Worm (Caenorhabditis elegans): ENCODE data around the gene B0303.4.

The B0303.4 gene

ce11 chrIII:8658367-8658761 lies 31.3 kb upstream of the B0303.4 start (continued):
- TF ChIP-seq lsl-1 (GFP tag; optimal IDR thresholded peaks at IDR 0.05) (no peak), egl-18 (GFP tag; IDR thresholded peaks at IDR 0.05) (no peak), athp-1 (tag; optimal IDR thresholded peaks at IDR 0.05) (no peak), hlh-26 (GFP tag; conservative IDR thresholded peaks at IDR 0.05) (no peak), sea-2 (GFP tag; IDR thresholded peaks at IDR 0.05) (no peak), die-1 (tag; optimal IDR thresholded peaks at IDR 0.05) (peak; percentile 52), sdz-38 (tag; optimal IDR thresholded peaks at IDR 0.05) (no peak), nfya-2 (GFP tag; IDR thresholded peaks at IDR 0.05) (no peak), pha-4 (tag; optimal IDR thresholded peaks at IDR 0.05) (no peak), F57C9.4 (tag; optimal IDR thresholded peaks at IDR 0.05) (no peak), egrh-3 (GFP tag; IDR thresholded peaks at IDR 0.05) (0 out of 2 replicates have a peak, but pooled peaks have one; percentile 8), dox-1 (GFP tag; IDR thresholded peaks at IDR 0.05) (peak; percentile 52; the same call in 1 of the 2 replicates), B0336.3 (GFP tag; IDR thresholded peaks at IDR 0.05) (peak; percentile 91), ceh-58 (GFP tag; IDR thresholded peaks at IDR 0.05) (no peak), ceh-40 (GFP tag; IDR thresholded peaks at IDR 0.05) (no peak), madf-8 (GFP tag; conservative IDR thresholded peaks at IDR 0.05) (no peak), B0261.1 (tag; optimal IDR thresholded peaks at IDR 0.05) (peak; percentile 9), aptf-3 (GFP tag; IDR thresholded peaks at IDR 0.05) (no peak), K11D2.4 (GFP tag; IDR thresholded peaks at IDR 0.05) (peak; percentile 74), ztf-28 (GFP tag; IDR thresholded peaks at IDR 0.05) (no peak), madf-10 (tag; optimal IDR thresholded peaks at IDR 0.05) (peak; percentile 45), attf-3 (GFP tag; conservative IDR thresholded peaks at IDR 0.05) (no peak), B0035.1 (tag; optimal IDR thresholded peaks at IDR 0.05) (no peak), unc-130 (GFP tag; optimal IDR thresholded peaks at IDR 0.05) (no peak), tbx-9 (tag; optimal IDR thresholded peaks at IDR 0.05; ENCODE audit: borderline replicate concordance) (no peak), ztf-18 (tag; optimal IDR thresholded peaks at IDR 0.05) (peak; percentile 25), F39B2.1 (GFP tag; IDR thresholded peaks at IDR 0.05) (no peak), aptf-2 (GFP tag; conservative IDR thresholded peaks at IDR 0.05) (no peak), nfyb-1 (GFP tag; IDR thresholded peaks at IDR 0.05) (peak; percentile 72; the same call in 1 of the 2 replicates), hmg-1.2 (GFP tag; IDR thresholded peaks at IDR 0.05) (peak; percentile 58), T26A5.8 (tag; optimal IDR thresholded peaks at IDR 0.05) (no peak), somi-1 (GFP tag; optimal IDR thresholded peaks at IDR 0.05) (peak; percentile 94), F49E8.2 (tag; optimal IDR thresholded peaks at IDR 0.05; ENCODE audit: insufficient read depth) (no peak), ama-1 (optimal IDR thresholded peaks at IDR 0.05) (peak; percentile 9), ama-1 (GFP tag; optimal IDR thresholded peaks at IDR 0.05) (no peak), ceh-100 (GFP tag; IDR thresholded peaks at IDR 0.05) (no peak), chd-7 (tag; optimal IDR thresholded peaks at IDR 0.05) (peak; percentile 88), F10E7.11 (tag; optimal IDR thresholded peaks at IDR 0.05) (no peak), ekl-4 (GFP tag; IDR thresholded peaks at IDR 0.05) (0 out of 2 replicates have a peak, but pooled peaks have one; percentile 18), F57A8.1 (GFP tag; optimal IDR thresholded peaks at IDR 0.05) (no peak), Y53G8AR.9 (GFP tag; conservative IDR thresholded peaks at IDR 0.05) (0 out of 2 replicates have a peak, but pooled peaks have one; percentile 48), T07F8.4 (tag; optimal IDR thresholded peaks at IDR 0.05) (no peak), madf-3 (GFP tag; IDR thresholded peaks at IDR 0.05) (0 out of 2 replicates have a peak, but pooled peaks have one; percentile 11), ztf-3 (GFP tag; optimal IDR thresholded peaks at IDR 0.05) (peak; percentile 5), dpff-1 (tag; optimal IDR thresholded peaks at IDR 0.05) (no peak), fkh-3 (tag; optimal IDR thresholded peaks at IDR 0.05) (no peak), F52B5.7 (tag; optimal IDR thresholded peaks at IDR 0.05) (no peak), atf-7 (tag; optimal IDR thresholded peaks at IDR 0.05) (peak; percentile 77), bed-2 (GFP tag; IDR thresholded peaks at IDR 0.05) (no peak), mxl-1 (tag; optimal IDR thresholded peaks at IDR 0.05) (no peak), nfya-1 (tag; optimal IDR thresholded peaks at IDR 0.05; ENCODE audit: borderline replicate concordance, insufficient read depth) (no peak)
